Worm (Caenorhabditis elegans): ENCODE data around the gene siah-1.

- TF ChIP-seq flt-1 (GFP tag; IDR thresholded peaks at IDR 0.05), result no peak
- no peak for TF ChIP-seq T22C8.4 (GFP tag; IDR thresholded peaks at IDR 0.05)
- TF ChIP-seq ref-1 (GFP tag; conservative IDR thresholded peaks at IDR 0.05), result no peak
- TF ChIP-seq ztf-29 (GFP tag; IDR thresholded peaks at IDR 0.05), result no peak
- no peak for TF ChIP-seq med-1 (GFP tag; optimal IDR thresholded peaks at IDR 0.05; ENCODE audit: insufficient read depth)
- TF ChIP-seq klf-2 (GFP tag; conservative IDR thresholded peaks at IDR 0.05), result no peak
Observed at ce11 chrIV:3736244-3736643, 7.6 kb upstream of the siah-1 start.

Data from whole organism, midembryonic.